Fruit fly (Drosophila melanogaster): Measurements from ENCODE around the gene Zip71B.

Zip71B gene

dm6 chr3L:14971893-14972624 is 20.0 kb upstream of the Zip71B start:
- TF ChIP-seq nmo (GFP tag; optimal IDR thresholded peaks at IDR 0.05) (peak; percentile 11), Chrac-16 (GFP tag; optimal IDR thresholded peaks at IDR 0.05) (peak; percentile 39), Asciz (GFP tag; optimal IDR thresholded peaks at IDR 0.05) (no peak), sens (GFP tag) (peak; percentile 87), sna (GFP tag; IDR thresholded peaks at IDR 0.05; ENCODE audit: partially characterized antibody) (no peak), CG9727 (GFP tag; optimal IDR thresholded peaks at IDR 0.05) (peak; percentile 56), CG6813 (GFP tag; optimal IDR thresholded peaks at IDR 0.05) (peak; percentile 8), CG15073 (GFP tag; optimal IDR thresholded peaks at IDR 0.05) (no peak), Dad (GFP tag; optimal IDR thresholded peaks at IDR 0.05) (no peak), CG18262 (tag; optimal IDR thresholded peaks at IDR 0.05) (peak; percentile 55), CG17361 (GFP tag; IDR thresholded peaks at IDR 0.05) (peak; percentile 44; the same call in 1 of the 3 replicates), CG16779 (GFP tag; IDR thresholded peaks at IDR 0.05) (no peak), CG6689 (GFP tag; IDR thresholded peaks at IDR 0.05) (0 out of 2 replicates have a peak, but pooled peaks have one; percentile 12), HmgZ (tag; optimal IDR thresholded peaks at IDR 0.05) (no peak), CG7987 (GFP tag; optimal IDR thresholded peaks at IDR 0.05) (no peak), Xrp1 (GFP tag; IDR thresholded peaks at IDR 0.05) (peak; percentile 51), luna (GFP tag; optimal IDR thresholded peaks at IDR 0.05) (no peak), Meics (GFP tag; optimal IDR thresholded peaks at IDR 0.05) (no peak), Trl (optimal IDR thresholded peaks at IDR 0.05) (peak in 1 of 2 experiments; percentile 26), Trl (GFP tag; optimal IDR thresholded peaks at IDR 0.05) (no peak), CG10147 (GFP tag; optimal IDR thresholded peaks at IDR 0.05) (no peak), Scr (GFP tag; IDR thresholded peaks at IDR 0.05; ENCODE audit: partially characterized antibody) (no peak), en (GFP tag; optimal IDR thresholded peaks at IDR 0.05) (no peak), scrt (GFP tag; optimal IDR thresholded peaks at IDR 0.05) (no peak), Elba2 (GFP tag; optimal IDR thresholded peaks at IDR 0.05) (peak; percentile 94), phol (tag; optimal IDR thresholded peaks at IDR 0.05) (peak; percentile 23), klu (GFP tag; IDR thresholded peaks at IDR 0.05) (no peak), gem (tag; optimal IDR thresholded peaks at IDR 0.05) (peak; percentile 27), usp (GFP tag; optimal IDR thresholded peaks at IDR 0.05) (no peak), CG10979 (tag; optimal IDR thresholded peaks at IDR 0.05) (peak; percentile 31), twi (tag; optimal IDR thresholded peaks at IDR 0.05) (peak; percentile 78), lov (optimal IDR thresholded peaks at IDR 0.05) (no peak), lov (GFP tag; IDR thresholded peaks at IDR 0.05) (0 out of 3 replicates have a peak, but pooled peaks have one; percentile 59), HLH4C (GFP tag; IDR thresholded peaks at IDR 0.05; ENCODE audit: partially characterized antibody) (no peak), CG2129 (GFP tag; IDR thresholded peaks at IDR 0.05; ENCODE audit: partially characterized antibody) (no peak), CG3281 (GFP tag; optimal IDR thresholded peaks at IDR 0.05) (no peak), CG9876 (GFP tag; optimal IDR thresholded peaks at IDR 0.05) (no peak), jumu (GFP tag; optimal IDR thresholded peaks at IDR 0.05) (no peak), insv (GFP tag; optimal IDR thresholded peaks at IDR 0.05) (no peak), zen (tag; optimal IDR thresholded peaks at IDR 0.05) (peak; percentile 88), zfh1 (GFP tag; IDR thresholded peaks at IDR 0.05) (peak; percentile 43; the same call in 1 of the 3 replicates), lilli (GFP tag; optimal IDR thresholded peaks at IDR 0.05) (peak; percentile 11), bbx (GFP tag; IDR thresholded peaks at IDR 0.05; ENCODE audit: partially characterized antibody) (no peak), Jarid2 (GFP tag; optimal IDR thresholded peaks at IDR 0.05) (no peak), cad (GFP tag; optimal IDR thresholded peaks at IDR 0.05) (no peak), Six4 (GFP tag; optimal IDR thresholded peaks at IDR 0.05) (peak; percentile 11), tx (GFP tag; optimal IDR thresholded peaks at IDR 0.05) (no peak), Eip74EF (GFP tag; optimal IDR thresholded peaks at IDR 0.05) (no peak), CG17328 (GFP tag; IDR thresholded peaks at IDR 0.05) (peak; percentile 51), hth (optimal IDR thresholded peaks at IDR 0.05) (peak; percentile 96)
